Fruit fly (Drosophila melanogaster): ENCODE results near the gene CG33271.

The CG33271 gene

DNA sequence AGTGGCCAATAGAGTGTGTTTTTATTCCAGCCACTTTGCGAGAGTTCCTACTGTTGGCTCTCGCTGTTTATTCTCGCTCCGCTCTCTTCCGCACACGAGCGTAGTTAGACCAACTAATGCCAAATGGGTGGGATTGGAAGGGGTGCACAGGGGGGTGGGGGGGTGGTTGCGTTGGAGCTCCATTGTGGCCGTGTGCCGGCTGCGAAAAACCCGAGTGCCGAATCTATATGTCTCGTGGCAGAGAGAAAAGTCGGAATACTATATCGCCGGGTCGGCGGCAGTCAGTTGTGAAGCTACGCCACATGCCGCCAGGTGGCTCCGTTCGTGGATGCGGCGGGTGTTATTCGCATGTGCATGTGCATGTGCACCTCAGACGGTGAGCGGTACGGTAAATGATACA is 23.8 kb upstream of the CG33271 start:
- TF ChIP-seq CG14860 (GFP tag; IDR thresholded peaks at IDR 0.05; ENCODE audit: partially characterized antibody) (no peak), hth (optimal IDR thresholded peaks at IDR 0.05) (no peak), CG32767 (GFP tag; IDR thresholded peaks at IDR 0.05) (0 out of 2 replicates have a peak, but pooled peaks have one; percentile 12), Drgx (GFP tag; IDR thresholded peaks at IDR 0.05) (0 out of 2 replicates have a peak, but pooled peaks have one; percentile 11), CG6272 (GFP tag; IDR thresholded peaks at IDR 0.05) (peak; percentile 31; the same call in 1 of the 2 replicates), Trl (optimal IDR thresholded peaks at IDR 0.05) (no peak), Trl (GFP tag; optimal IDR thresholded peaks at IDR 0.05) (no peak), Stat92E (GFP tag; optimal IDR thresholded peaks at IDR 0.05) (no peak), disco-r (GFP tag; optimal IDR thresholded peaks at IDR 0.05) (no peak), CG34422 (GFP tag; IDR thresholded peaks at IDR 0.05) (peak; percentile 28; the same call in 1 of the 3 replicates), chinmo (GFP tag; IDR thresholded peaks at IDR 0.05; ENCODE audit: partially characterized antibody) (0 out of 4 replicates have a peak, but pooled peaks have one; percentile 21), CG11456 (GFP tag; IDR thresholded peaks at IDR 0.05) (0 out of 3 replicates have a peak, but pooled peaks have one; percentile 47), Dbx (GFP tag; IDR thresholded peaks at IDR 0.05) (0 out of 3 replicates have a peak, but pooled peaks have one; percentile 11), Deaf1 (tag; optimal IDR thresholded peaks at IDR 0.05) (peak; percentile 85), CG7357 (GFP tag; IDR thresholded peaks at IDR 0.05) (0 out of 3 replicates have a peak, but pooled peaks have one; percentile 32), CG8944 (GFP tag; optimal IDR thresholded peaks at IDR 0.05) (no peak), crol (GFP tag; IDR thresholded peaks at IDR 0.05) (peak; percentile 82), trem (tag; optimal IDR thresholded peaks at IDR 0.05) (no peak), CG13894 (tag; optimal IDR thresholded peaks at IDR 0.05) (peak; percentile 84), CTCF (GFP tag; optimal IDR thresholded peaks at IDR 0.05) (peak; percentile 40), Opbp (GFP tag; IDR thresholded peaks at IDR 0.05; ENCODE audit: partially characterized antibody) (0 out of 3 replicates have a peak, but pooled peaks have one; percentile 31)

DNA sequence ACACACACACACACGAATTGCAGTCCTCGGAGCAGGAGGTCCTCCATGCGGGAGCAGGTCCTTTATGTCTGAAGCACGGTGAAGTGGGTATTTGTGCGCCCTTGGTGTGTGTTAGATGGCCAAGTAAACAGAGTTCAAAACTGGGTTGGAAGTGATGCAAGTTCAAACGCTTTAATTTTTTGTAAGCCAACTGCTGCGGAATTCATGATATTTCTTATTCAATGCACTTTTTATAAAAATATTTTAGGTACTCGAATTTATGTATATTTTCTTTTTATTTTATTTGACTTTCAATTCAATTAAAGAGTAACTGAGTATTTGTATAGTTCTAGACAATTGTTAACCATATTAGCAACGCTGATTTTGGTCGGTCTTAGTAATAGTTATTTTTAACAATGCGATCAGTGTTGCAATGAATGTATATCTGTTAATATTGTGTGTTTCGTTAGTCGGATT is 22.7 kb upstream of the CG33271 start, which contains the start of the genes CG14137 and CG46394:
Gene CG14137, minus strand, starts transcription at position 101 of the 456 bp plus-strand sequence.
Gene CG46394, plus strand, starts transcription at position 406 of the 456 bp plus-strand sequence.
- TF ChIP-seq CG2889 (GFP tag; IDR thresholded peaks at IDR 0.05) = 0 out of 3 replicates have a peak, but pooled peaks have one; percentile 3
- no peak for TF ChIP-seq sima (GFP tag; optimal IDR thresholded peaks at IDR 0.05)
- no peak for TF ChIP-seq CG14667 (GFP tag; IDR thresholded peaks at IDR 0.05)

DNA sequence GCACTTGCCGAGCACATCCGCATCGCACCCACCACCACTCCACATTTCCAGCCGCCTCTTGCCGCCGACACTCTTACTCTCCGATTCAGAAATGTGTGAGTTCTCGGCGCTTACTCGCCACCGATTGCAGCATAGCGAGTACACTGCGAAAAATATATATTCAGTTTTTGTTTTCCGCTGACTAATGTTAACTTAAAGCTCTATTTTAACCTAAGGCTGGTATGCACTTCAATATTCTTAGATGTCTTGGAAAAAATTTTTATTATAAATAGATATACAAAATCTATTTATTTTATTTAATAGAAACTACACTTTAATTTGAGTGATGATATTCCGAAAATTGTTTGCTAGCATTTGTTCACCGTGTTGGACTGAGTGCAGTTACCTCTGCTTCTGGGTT is 22.0 kb upstream of the CG33271 start:
- TF ChIP-seq CG1647 (GFP tag; optimal IDR thresholded peaks at IDR 0.05) = no peak
- TF ChIP-seq sd (tag; optimal IDR thresholded peaks at IDR 0.05) = no peak
- TF ChIP-seq CG10959 (GFP tag; IDR thresholded peaks at IDR 0.05) = no peak
- no peak for TF ChIP-seq CG9932 (GFP tag; IDR thresholded peaks at IDR 0.05)

DNA sequence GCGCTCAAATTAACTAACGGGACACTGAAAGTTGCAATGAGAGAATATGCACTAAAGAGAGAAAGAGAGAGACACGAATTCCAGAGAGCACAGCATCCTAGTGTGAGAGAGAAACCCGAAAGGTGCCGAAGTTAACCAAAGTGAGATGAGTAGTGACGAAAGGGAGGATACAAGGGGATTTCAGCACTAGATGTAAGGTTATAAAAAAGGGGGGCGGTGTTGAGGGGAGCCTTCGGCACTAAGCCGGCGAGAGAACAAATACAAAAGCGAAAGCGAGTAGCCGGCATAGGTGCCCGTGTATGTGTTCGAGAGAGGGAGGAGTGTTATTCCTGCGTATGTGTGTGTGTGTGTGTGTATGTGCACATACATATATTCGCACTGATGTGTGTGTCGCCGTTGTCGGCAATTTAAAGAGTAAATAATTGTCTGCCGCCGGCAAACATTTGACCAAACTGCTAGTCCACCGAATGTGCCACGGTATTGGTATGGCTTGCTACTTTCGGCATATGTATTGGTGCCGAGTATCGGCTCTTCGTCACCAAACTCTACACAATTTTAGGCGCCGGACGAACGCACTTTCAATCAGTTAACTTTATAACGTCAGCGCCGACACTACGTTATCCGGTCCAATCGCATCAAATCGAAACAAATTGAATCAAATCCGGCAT is 19.4 kb upstream of the CG33271 start, which contains the start of gene CG7368:
Gene CG7368, plus strand, starts transcription at position 618 of the 668 bp plus-strand sequence.
- TF ChIP-seq CG2678 (tag; optimal IDR thresholded peaks at IDR 0.05) (no peak), abd-A (tag; optimal IDR thresholded peaks at IDR 0.05) (peak; percentile 47), chif (GFP tag; optimal IDR thresholded peaks at IDR 0.05) (no peak), sens (GFP tag) (peak; percentile 24), row (GFP tag; IDR thresholded peaks at IDR 0.05) (no peak), chinmo (GFP tag; IDR thresholded peaks at IDR 0.05; ENCODE audit: partially characterized antibody) (peak; percentile 58; the same call in 1 of the 4 replicates), Ets65A (GFP tag) (peak; percentile 43), Dip2 (GFP tag; IDR thresholded peaks at IDR 0.05) (no peak), Trl (optimal IDR thresholded peaks at IDR 0.05) (peak; percentile 36 to 71), Trl (GFP tag; optimal IDR thresholded peaks at IDR 0.05) (no peak), Meics (GFP tag; optimal IDR thresholded peaks at IDR 0.05) (peak; percentile 79), CG34422 (GFP tag; IDR thresholded peaks at IDR 0.05) (peak; percentile 41; the same call in 1 of the 3 replicates), CG3163 (GFP tag; optimal IDR thresholded peaks at IDR 0.05) (peak; percentile 19), crol (GFP tag; IDR thresholded peaks at IDR 0.05) (peak; percentile 83), hb (GFP tag; IDR thresholded peaks at IDR 0.05; ENCODE audit: partially characterized antibody) (peak; percentile 34; the same call in 1 of the 3 replicates), Deaf1 (tag; optimal IDR thresholded peaks at IDR 0.05) (peak; percentile 96), bbx (GFP tag; IDR thresholded peaks at IDR 0.05; ENCODE audit: partially characterized antibody) (no peak), CG34376 (GFP tag; optimal IDR thresholded peaks at IDR 0.05) (no peak), ash1 (GFP tag; optimal IDR thresholded peaks at IDR 0.05) (no peak), ac (GFP tag; optimal IDR thresholded peaks at IDR 0.05) (no peak), cg (GFP tag; optimal IDR thresholded peaks at IDR 0.05) (peak; percentile 30)

All from whole organism, embryonic.